Worm (Caenorhabditis elegans): ENCODE results near the gene wrt-2.

- TF ChIP-seq elt-2 (tag; optimal IDR thresholded peaks at IDR 0.05) (no peak), nhr-11 (tag; optimal IDR thresholded peaks at IDR 0.05) (no peak), nhr-28 (tag; optimal IDR thresholded peaks at IDR 0.05) (no peak), unc-62 (GFP tag; optimal IDR thresholded peaks at IDR 0.05) (no peak), lin-39 (tag; optimal IDR thresholded peaks at IDR 0.05) (no peak), nhr-76 (tag; optimal IDR thresholded peaks at IDR 0.05) (no peak), nhr-12 (tag; optimal IDR thresholded peaks at IDR 0.05) (no peak)
These were observed 38.1 kb downstream of the wrt-2 start for ce11 chrX:3056098-3056497.
